Worm (Caenorhabditis elegans) whole organism, L3 larva: ENCODE measurements around the gene str-60.

Source experiments
- R02D3.7 ChIP-seq: fragments of 150-350 bp; optimal IDR thresholded peaks from 2 replicates; lab custom pipeline; 2014; ENCODE audit warnings: missing biosample characterization, missing genetic modification characterization
- ZK546.5 ChIP-seq: sonication (generic microtip); optimal IDR thresholded peaks from 2 replicates; lab custom pipeline; 2017; ENCODE audit warnings: missing biosample characterization, missing genetic modification characterization
- aly-2 ChIP-seq: fragments of 150-350 bp; optimal IDR thresholded peaks from 2 replicates; lab custom pipeline; 2014; ENCODE audit warnings: missing biosample characterization, missing genetic modification characterization
- ama-1 ChIP-seq: fragments of 150-350 bp; optimal IDR thresholded peaks from 2 replicates; lab custom pipeline; 2018
- ceh-16 ChIP-seq: sonication (generic microtip); optimal IDR thresholded peaks from 2 replicates; lab custom pipeline; 2017; ENCODE audit warnings: missing biosample characterization, missing genetic modification characterization
- ceh-28 ChIP-seq: fragments of 150-350 bp; optimal IDR thresholded peaks from 2 replicates; lab custom pipeline; 2014; ENCODE audit warnings: missing biosample characterization, missing genetic modification reagents, missing genetic modification characterization
- ceh-9 ChIP-seq: sonication (generic microtip); optimal IDR thresholded peaks from 2 replicates; lab custom pipeline; 2018; ENCODE audit warnings: missing biosample characterization, missing genetic modification characterization
- daf-12 ChIP-seq: fragments of 150-350 bp; optimal IDR thresholded peaks from 2 replicates; lab custom pipeline; 2014; ENCODE audit warnings: missing biosample characterization, missing genetic modification reagents, missing genetic modification characterization
- egl-27 ChIP-seq: sonication (generic microtip); optimal IDR thresholded peaks from 4 replicates; lab custom pipeline; 2017; ENCODE audit warnings: missing biosample characterization, missing genetic modification reagents, missing genetic modification characterization
- egl-5 ChIP-seq: fragments of 150-350 bp; optimal IDR thresholded peaks from 2 replicates; lab custom pipeline; 2017; ENCODE audit warnings: missing biosample characterization, missing genetic modification reagents, missing genetic modification characterization, inconsistent platforms
- elt-1 ChIP-seq: fragments of 150-350 bp; optimal IDR thresholded peaks from 2 replicates; lab custom pipeline; 2014; ENCODE audit warnings: missing biosample characterization, missing genetic modification characterization
- elt-2 ChIP-seq: sonication (generic microtip); optimal IDR thresholded peaks from 2 replicates; lab custom pipeline; 2016; ENCODE audit warnings: missing genetic modification reagents, mild to moderate bottlenecking, missing genetic modification characterization, missing compliant biosample characterization
- elt-3 ChIP-seq, 3 experiments: fragments of 150-350 bp in 1 of 3; sonication (generic microtip) in 2 of 3; optimal IDR thresholded peaks; 2 replicates in 2 of 3; 4 replicates in 1 of 3; lab custom pipeline; 2014 to 2017; ENCODE audit warnings: missing biosample characterization in 3 of 3, missing genetic modification characterization in 3 of 3
- eor-1 ChIP-seq, 2 experiments: fragments of 150-350 bp; optimal IDR thresholded peaks; 2 replicates each; lab custom pipeline; 2014 to 2018; ENCODE audit warnings: missing biosample characterization in 2 of 2, missing genetic modification characterization in 2 of 2
- fkh-10 ChIP-seq: sonication (generic microtip); optimal IDR thresholded peaks from 2 replicates; lab custom pipeline; 2017; ENCODE audit warnings: missing biosample characterization, missing genetic modification reagents, missing genetic modification characterization
- fkh-2 ChIP-seq: fragments of 150-350 bp; optimal IDR thresholded peaks from 2 replicates; lab custom pipeline; 2014; ENCODE audit warnings: missing biosample characterization, missing genetic modification reagents, missing genetic modification characterization
- hmg-11 ChIP-seq: sonication (generic microtip); optimal IDR thresholded peaks from 2 replicates; lab custom pipeline; 2016; ENCODE audit warnings: missing genetic modification characterization, missing compliant biosample characterization
- jun-1 ChIP-seq: fragments of 150-350 bp; optimal IDR thresholded peaks from 2 replicates; lab custom pipeline; 2014; ENCODE audit warnings: missing biosample characterization, missing genetic modification reagents, missing genetic modification characterization
- lin-39 ChIP-seq: fragments of 150-350 bp; optimal IDR thresholded peaks from 2 replicates; lab custom pipeline; 2018; ENCODE audit warnings: missing biosample characterization, missing genetic modification reagents, missing genetic modification characterization
- mdl-1 ChIP-seq: fragments of 150-350 bp; optimal IDR thresholded peaks from 2 replicates; lab custom pipeline; 2014; ENCODE audit warnings: missing biosample characterization, missing genetic modification characterization
- mml-1 ChIP-seq: fragments of 150-350 bp; sonication (generic microtip); optimal IDR thresholded peaks from 3 replicates; lab custom pipeline; 2014; ENCODE audit warnings: missing biosample characterization, missing genetic modification characterization
- nhr-23 ChIP-seq: fragments of 150-350 bp; optimal IDR thresholded peaks from 2 replicates; lab custom pipeline; 2014; ENCODE audit warnings: missing biosample characterization, missing genetic modification reagents, missing genetic modification characterization
- nhr-25 ChIP-seq: sonication (generic microtip); optimal IDR thresholded peaks from 2 replicates; lab custom pipeline; 2017; ENCODE audit warnings: missing biosample characterization, missing genetic modification characterization
- nhr-67 ChIP-seq: fragments of 150-350 bp; optimal IDR thresholded peaks from 2 replicates; lab custom pipeline; 2014; ENCODE audit warnings: missing biosample characterization, missing genetic modification characterization
- nhr-76 ChIP-seq: fragments of 150-350 bp; sonication (generic microtip); optimal IDR thresholded peaks from 5 replicates; lab custom pipeline; 2014; ENCODE audit warnings: missing biosample characterization, missing genetic modification characterization
- nhr-77 ChIP-seq: fragments of 150-350 bp; optimal IDR thresholded peaks from 2 replicates; lab custom pipeline; 2014; ENCODE audit warnings: missing biosample characterization, missing genetic modification characterization
- pha-4 ChIP-seq: fragments of 150-350 bp; optimal IDR thresholded peaks from 2 replicates; lab custom pipeline; 2014; ENCODE audit warnings: missing biosample characterization, missing genetic modification reagents, missing genetic modification characterization
- pqm-1 ChIP-seq: fragments of 150-350 bp; optimal IDR thresholded peaks from 2 replicates; lab custom pipeline; 2017; ENCODE audit warnings: missing biosample characterization, missing genetic modification characterization, inconsistent platforms
- skn-1 ChIP-seq: fragments of 150-350 bp; optimal IDR thresholded peaks from 2 replicates; lab custom pipeline; 2014; ENCODE audit warnings: missing biosample characterization, missing genetic modification characterization
- tbx-2 ChIP-seq: sonication (generic microtip); optimal IDR thresholded peaks from 2 replicates; lab custom pipeline; 2016; ENCODE audit warnings: mild to moderate bottlenecking, missing genetic modification characterization, missing compliant biosample characterization
- unc-39 ChIP-seq: sonication (generic microtip); optimal IDR thresholded peaks from 4 replicates; lab custom pipeline; 2017; ENCODE audit warnings: missing biosample characterization, missing genetic modification characterization
- unc-62 ChIP-seq: fragments of 150-350 bp; sonication (generic microtip); optimal IDR thresholded peaks from 4 replicates; lab custom pipeline; 2014; ENCODE audit warnings: missing biosample characterization, missing genetic modification reagents, missing genetic modification characterization
- zag-1 ChIP-seq: fragments of 150-350 bp; optimal IDR thresholded peaks from 2 replicates; lab custom pipeline; 2014; ENCODE audit warnings: missing biosample characterization, missing genetic modification characterization
- ztf-11 ChIP-seq: fragments of 150-350 bp; optimal IDR thresholded peaks from 2 replicates; lab custom pipeline; 2014; ENCODE audit warnings: missing biosample characterization, missing genetic modification characterization
- ztf-4 ChIP-seq: fragments of 150-350 bp; optimal IDR thresholded peaks from 2 replicates; lab custom pipeline; 2014; ENCODE audit warnings: missing biosample characterization, missing genetic modification characterization

Gene str-60

DNA sequence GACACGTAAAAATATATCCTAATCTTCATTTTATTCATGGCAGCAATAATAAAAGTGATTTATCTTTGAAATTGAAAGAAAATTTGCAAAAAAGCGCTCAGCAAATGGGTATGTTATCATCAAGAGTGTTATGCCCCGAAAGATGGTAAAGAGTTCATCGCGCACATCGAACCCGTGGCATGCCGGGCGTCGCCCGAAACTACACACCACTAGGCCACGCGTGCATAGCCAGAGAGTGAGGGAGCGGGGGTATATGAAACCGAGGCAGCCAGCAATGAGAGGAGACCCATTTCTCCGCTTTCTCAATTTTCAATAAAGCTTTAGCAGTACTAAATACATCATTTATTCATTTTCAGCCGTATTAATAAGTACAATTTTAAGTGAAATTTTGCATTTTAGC lies 24.0 kb upstream of the str-60 start (continued):
- TF ChIP-seq mml-1 (tag; lab: Kevin White, UChicago) (no peak), daf-12 (tag; lab: Kevin White, UChicago) (no peak), unc-62 (GFP tag; lab: Kevin White, UChicago) (no peak), ceh-28 (no peak), fkh-2 (tag; lab: Kevin White, UChicago) (no peak), zag-1 (tag; lab: Kevin White, UChicago) (no peak), nhr-23 (tag; lab: Kevin White, UChicago) (no peak), fkh-10 (no peak), nhr-67 (tag; lab: Kevin White, UChicago) (no peak), nhr-25 (no peak), skn-1 (tag; lab: Kevin White, UChicago) (peak; percentile 74), pqm-1 (tag; lab: Kevin White, UChicago) (peak; percentile 53), jun-1 (tag; lab: Kevin White, UChicago) (peak; percentile 52), ceh-16 (tag; lab: Kevin White, UChicago) (peak; percentile 13), tbx-2 (tag; lab: Kevin White, UChicago) (no peak), mdl-1 (tag; lab: Kevin White, UChicago) (no peak), unc-39 (tag; lab: Kevin White, UChicago) (no peak), R02D3.7 (tag; lab: Kevin White, UChicago) (peak; percentile 36), ceh-9 (tag; lab: Kevin White, UChicago) (no peak), egl-27 (tag; lab: Kevin White, UChicago) (no peak), ztf-4 (tag; lab: Kevin White, UChicago) (peak; percentile 36)

DNA sequence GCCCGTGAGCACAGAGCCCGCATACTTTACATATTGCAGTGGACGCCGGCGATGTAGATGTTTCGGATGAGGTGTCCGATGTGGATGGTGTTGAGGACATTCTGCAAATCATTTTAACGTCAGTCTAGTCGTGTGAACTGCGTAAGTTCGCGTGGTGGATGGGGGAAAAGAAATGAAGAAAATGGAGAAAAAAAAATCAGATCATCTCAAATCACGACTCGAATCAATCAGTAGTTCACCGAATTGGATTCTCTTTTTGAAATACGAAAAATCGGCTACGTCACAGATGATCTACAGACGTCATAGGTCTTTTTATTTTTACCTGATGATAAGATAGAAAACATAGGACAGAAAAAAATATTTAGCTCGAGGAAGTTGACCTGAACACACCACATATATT lies 21.5 kb upstream of the str-60 start, which contains the start of gene nhr-102:
Gene nhr-102, minus strand, starts transcription at position 101 of the 400 bp plus-strand sequence.
- TF ChIP-seq nhr-25 (no peak), egl-5 (tag; lab: Kevin White, UChicago) (no peak), R02D3.7 (tag; lab: Kevin White, UChicago) (no peak), ama-1 (lab: Kevin White, UChicago) (no peak), egl-27 (tag; lab: Kevin White, UChicago) (no peak), elt-2 (tag; lab: Kevin White, UChicago) (peak; percentile 25), nhr-67 (tag; lab: Kevin White, UChicago) (no peak)

DNA sequence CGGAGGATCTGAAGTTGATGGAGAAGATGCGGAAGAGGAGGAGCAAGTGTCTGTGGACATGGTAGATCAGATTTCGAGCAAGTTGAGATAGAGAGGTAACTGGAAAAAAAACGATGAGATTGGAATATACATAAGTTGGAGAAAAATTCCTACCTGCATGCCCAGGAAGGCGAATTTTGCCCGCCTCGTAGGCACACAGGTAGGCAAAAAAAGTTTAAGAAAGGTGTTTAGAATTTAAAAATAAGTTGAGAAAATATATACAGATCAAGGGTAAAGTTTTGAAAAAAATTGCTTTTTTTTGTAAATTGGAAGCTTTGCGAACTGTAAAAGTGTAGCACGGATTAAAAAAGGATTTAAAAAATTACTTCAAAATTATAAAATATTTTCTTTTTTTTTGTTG lies 18.3 kb upstream of the str-60 start, which contains the start of gene nhr-84:
Gene nhr-84, minus strand, starts transcription at position 101 of the 400 bp plus-strand sequence.
- TF ChIP-seq skn-1 (tag; lab: Kevin White, UChicago): no peak
- TF ChIP-seq elt-1 (tag; lab: Kevin White, UChicago): no peak
- TF ChIP-seq tbx-2 (tag; lab: Kevin White, UChicago): no peak
- TF ChIP-seq nhr-77: no peak
- no peak for TF ChIP-seq daf-12 (tag; lab: Kevin White, UChicago)
- no peak for TF ChIP-seq hmg-11 (tag; lab: Kevin White, UChicago)
- TF ChIP-seq aly-2 (tag; lab: Kevin White, UChicago): no peak
- TF ChIP-seq ceh-16 (tag; lab: Kevin White, UChicago): no peak
- TF ChIP-seq R02D3.7 (tag; lab: Kevin White, UChicago): no peak
- TF ChIP-seq ZK546.5: no peak
- no peak for TF ChIP-seq ztf-11 (tag; lab: Kevin White, UChicago)
- TF ChIP-seq lin-39 (tag; lab: Kevin White, UChicago): no peak
- TF ChIP-seq elt-3 (tag; optimal IDR thresholded peaks at IDR 0.05; lab: Kevin White, UChicago): no peak
- TF ChIP-seq unc-39 (tag; lab: Kevin White, UChicago): no peak

DNA sequence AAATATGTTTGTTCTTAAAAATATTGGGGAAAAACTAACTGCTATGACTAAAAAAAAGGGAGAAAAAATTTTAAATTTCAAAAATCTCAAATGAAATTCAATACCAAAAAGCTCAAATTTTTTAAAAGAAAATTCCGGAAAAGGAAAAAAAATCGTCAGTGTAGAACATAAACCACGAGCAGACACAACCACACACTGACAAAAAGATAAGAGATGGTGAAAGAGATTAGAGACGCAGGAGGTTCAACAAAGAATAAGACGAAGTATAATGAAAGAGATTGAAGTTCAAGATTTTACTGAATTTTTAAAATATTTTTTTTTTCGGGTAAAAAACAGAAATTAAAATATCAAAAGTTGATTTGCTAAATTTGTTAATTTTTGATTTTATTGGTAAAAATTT lies 17.8 kb upstream of the str-60 start:
- TF ChIP-seq unc-39 (tag; lab: Kevin White, UChicago) (no peak), eor-1 (tag; optimal IDR thresholded peaks at IDR 0.05; lab: Kevin White, UChicago) (no peak), elt-2 (tag; lab: Kevin White, UChicago) (peak; percentile 52), pha-4 (tag; lab: Kevin White, UChicago) (peak; percentile 26), nhr-76 (tag; lab: Kevin White, UChicago) (no peak), pqm-1 (tag; lab: Kevin White, UChicago) (peak; percentile 66), lin-39 (tag; lab: Kevin White, UChicago) (no peak), ceh-9 (tag; lab: Kevin White, UChicago) (no peak)
